Worm (Caenorhabditis elegans) whole organism, young adult: ENCODE measurements around the gene F59A6.3.

ENCODE experiments used
- B0261.1 ChIP-seq: sonication (generic microtip); optimal IDR thresholded peaks from 2 replicates; lab custom pipeline; 2016; ENCODE audit warnings: mild to moderate bottlenecking, missing genetic modification characterization, moderate library complexity, missing compliant biosample characterization
- F33H1.4 ChIP-seq: fragments of 200-800 bp; sonication (Bioruptor generic); IDR thresholded peaks from 2 replicates; pipeline ENCODE4 v1.3.6; 2022; ENCODE audit warnings: missing genetic modification reagents, missing genetic modification characterization, missing compliant biosample characterization
- T26A5.8 ChIP-seq: sonication (generic microtip); optimal IDR thresholded peaks from 2 replicates; lab custom pipeline; 2016; ENCODE audit warnings: missing genetic modification characterization, missing compliant biosample characterization
- Y53G8AR.9 ChIP-seq: fragments of 200-800 bp; sonication (Bioruptor generic); conservative IDR thresholded peaks from 2 replicates; pipeline ENCODE4 v1.3.6; 2022; ENCODE audit warnings: missing genetic modification reagents, missing genetic modification characterization, missing compliant biosample characterization
- Y56A3A.18 ChIP-seq: fragments of 200-800 bp; sonication (Bioruptor generic); IDR thresholded peaks from 2 replicates; pipeline ENCODE4 v1.3.6; 2022; ENCODE audit warnings: missing genetic modification reagents, missing genetic modification characterization, missing compliant biosample characterization
- ZK185.1 ChIP-seq: sonication (generic microtip); optimal IDR thresholded peaks from 2 replicates; lab custom pipeline; 2016; ENCODE audit warnings: mild to moderate bottlenecking, missing genetic modification characterization, missing compliant biosample characterization; ENCODE audit not compliant: poor library complexity, severe bottlenecking
- ama-1 ChIP-seq, 3 experiments: fragments of 150-350 bp in 1 of 3; sonication (generic microtip) in 2 of 3; optimal IDR thresholded peaks; 2 replicates each; lab custom pipeline; 2014 to 2018; ENCODE audit warnings: missing biosample characterization in 2 of 3, missing genetic modification characterization in 2 of 3, missing genetic modification reagents in 2 of 3
- attf-3 ChIP-seq: fragments of 200-800 bp; sonication (Bioruptor generic); conservative IDR thresholded peaks from 2 replicates; pipeline ENCODE4 v1.3.6; 2022; ENCODE audit warnings: missing genetic modification reagents, missing genetic modification characterization, missing compliant biosample characterization
- bed-1 ChIP-seq: fragments of 200-800 bp; sonication (Bioruptor generic); IDR thresholded peaks from 2 replicates; pipeline ENCODE4 v1.3.6; 2022; ENCODE audit warnings: missing genetic modification reagents, missing genetic modification characterization, missing compliant biosample characterization
- bed-2 ChIP-seq: fragments of 200-800 bp; sonication (Bioruptor generic); IDR thresholded peaks from 2 replicates; pipeline ENCODE4 v1.3.6; 2022; ENCODE audit warnings: missing genetic modification reagents, missing genetic modification characterization, missing compliant biosample characterization
- ceh-91 ChIP-seq: fragments of 200-800 bp; sonication (Bioruptor generic); IDR thresholded peaks from 2 replicates; pipeline ENCODE4 v1.3.6; 2022; ENCODE audit warnings: missing genetic modification reagents, missing genetic modification characterization, missing compliant biosample characterization
- die-1 ChIP-seq: sonication (generic microtip); optimal IDR thresholded peaks from 2 replicates; lab custom pipeline; 2016; ENCODE audit warnings: missing genotype, mild to moderate bottlenecking, missing genetic modification characterization, missing compliant biosample characterization
- dpl-1 ChIP-seq: fragments of 150-350 bp; optimal IDR thresholded peaks from 2 replicates; lab custom pipeline; 2014; ENCODE audit warnings: missing biosample characterization, missing genetic modification reagents, missing genetic modification characterization
- egl-18 ChIP-seq: fragments of 200-800 bp; sonication (Bioruptor generic); IDR thresholded peaks from 2 replicates; pipeline ENCODE4 v1.3.6; 2022; ENCODE audit warnings: missing genetic modification reagents, missing genetic modification characterization, missing compliant biosample characterization
- ets-4 ChIP-seq: fragments of 200-800 bp; sonication (Bioruptor generic); optimal IDR thresholded peaks from 2 replicates; lab custom pipeline; 2018; ENCODE audit warnings: mild to moderate bottlenecking, missing genetic modification characterization, missing compliant biosample characterization
- gei-17 ChIP-seq: fragments of 200-800 bp; sonication (Bioruptor generic); optimal IDR thresholded peaks from 2 replicates; lab custom pipeline; 2018; ENCODE audit warnings: mild to moderate bottlenecking, missing genetic modification characterization, missing compliant biosample characterization
- hmg-1.2 ChIP-seq: fragments of 200-800 bp; sonication (Bioruptor generic); IDR thresholded peaks from 2 replicates; pipeline ENCODE4 v1.3.6; 2022; ENCODE audit warnings: missing genetic modification reagents, missing genetic modification characterization, missing compliant biosample characterization
- hmg-20 ChIP-seq: fragments of 200-800 bp; sonication (Bioruptor generic); IDR thresholded peaks from 2 replicates; pipeline ENCODE4 v1.3.6; 2022; ENCODE audit warnings: missing genetic modification reagents, missing genetic modification characterization, missing compliant biosample characterization
- hsf-1 ChIP-seq: fragments of 200-800 bp; sonication (Bioruptor generic); IDR thresholded peaks from 2 replicates; pipeline ENCODE4 v1.3.6; 2022; ENCODE audit warnings: missing genetic modification reagents, missing genetic modification characterization, missing compliant biosample characterization
- lin-35 ChIP-seq, 3 experiments: fragments of 150-350 bp in 2 of 3; sonication (generic microtip) in 1 of 3; optimal IDR thresholded peaks; 2 replicates each; lab custom pipeline; 2014 to 2018; ENCODE audit warnings: missing biosample characterization in 3 of 3, missing genetic modification characterization in 3 of 3, missing genetic modification reagents in 3 of 3
- lin-54 ChIP-seq: fragments of 200-800 bp; sonication (Bioruptor generic); optimal IDR thresholded peaks from 2 replicates; lab custom pipeline; 2018; ENCODE audit warnings: mild to moderate bottlenecking, missing genetic modification characterization, missing compliant biosample characterization
- madf-10 ChIP-seq: sonication (generic microtip); optimal IDR thresholded peaks from 2 replicates; lab custom pipeline; 2016; ENCODE audit warnings: mild to moderate bottlenecking, missing genetic modification characterization, missing compliant biosample characterization
- madf-6 ChIP-seq: fragments of 200-800 bp; sonication (Bioruptor generic); IDR thresholded peaks from 2 replicates; pipeline ENCODE4 v1.3.6; 2022; ENCODE audit warnings: missing genetic modification reagents, missing genetic modification characterization, missing compliant biosample characterization
- mcd-1 ChIP-seq: fragments of 200-800 bp; sonication (Bioruptor generic); IDR thresholded peaks from 2 replicates; pipeline ENCODE4 v1.3.6; 2022; ENCODE audit warnings: missing genetic modification reagents, missing genetic modification characterization, missing compliant biosample characterization
- nhr-80 ChIP-seq: sonication (generic microtip); optimal IDR thresholded peaks from 2 replicates; lab custom pipeline; 2016; ENCODE audit warnings: missing genetic modification characterization, missing compliant biosample characterization
- rpc-1 ChIP-seq, 2 experiments: fragments of 150-350 bp in 1 of 2; sonication (generic microtip) in 1 of 2; optimal IDR thresholded peaks; 2 replicates each; lab custom pipeline; 2014 to 2018; ENCODE audit warnings: missing biosample characterization in 1 of 2, missing genetic modification characterization in 1 of 2, missing genetic modification reagents in 1 of 2, missing genotype in 1 of 2
- snpc-1.1 ChIP-seq: sonication (generic microtip); optimal IDR thresholded peaks from 2 replicates; lab custom pipeline; 2017; ENCODE audit warnings: missing genetic modification characterization, mild to moderate bottlenecking, missing compliant biosample characterization, antibody characterized with exemption, moderate library complexity, missing genotype, missing genetic modification reagents; ENCODE audit not compliant: insufficient read depth
- snpc-1.3 ChIP-seq: sonication (generic microtip); optimal IDR thresholded peaks from 2 replicates; lab custom pipeline; 2017; ENCODE audit warnings: missing genetic modification characterization, mild to moderate bottlenecking, missing compliant biosample characterization, antibody characterized with exemption, moderate library complexity, missing genotype, missing genetic modification reagents; ENCODE audit not compliant: insufficient read depth
- snpc-3.4 ChIP-seq: sonication (generic microtip); optimal IDR thresholded peaks from 2 replicates; lab custom pipeline; 2017; ENCODE audit warnings: missing genetic modification characterization, mild to moderate bottlenecking, missing compliant biosample characterization, antibody characterized with exemption, moderate library complexity, missing genotype, missing genetic modification reagents
- sptf-2 ChIP-seq: fragments of 200-800 bp; sonication (Bioruptor generic); optimal IDR thresholded peaks from 2 replicates; lab custom pipeline; 2018; ENCODE audit warnings: mild to moderate bottlenecking, missing genetic modification characterization, missing compliant biosample characterization
- tbx-9 ChIP-seq: sonication (generic microtip); optimal IDR thresholded peaks from 2 replicates; lab custom pipeline; 2016; ENCODE audit warnings: borderline replicate concordance, missing genetic modification characterization, inconsistent platforms, missing compliant biosample characterization
- unc-130 ChIP-seq: sonication (generic microtip); optimal IDR thresholded peaks from 2 replicates; lab custom pipeline; 2016; ENCODE audit warnings: missing genetic modification reagents, missing genetic modification characterization, missing compliant biosample characterization
- zim-3 ChIP-seq: sonication (generic microtip); optimal IDR thresholded peaks from 2 replicates; lab custom pipeline; 2017; ENCODE audit warnings: mild to moderate bottlenecking, missing genetic modification characterization, moderate library complexity, missing compliant biosample characterization
- ztf-25 ChIP-seq: fragments of 200-800 bp; sonication (Bioruptor generic); IDR thresholded peaks from 2 replicates; pipeline ENCODE4 v1.3.6; 2022; ENCODE audit warnings: missing genetic modification reagents, missing genetic modification characterization, missing compliant biosample characterization
- ztf-26 ChIP-seq: sonication (generic microtip); optimal IDR thresholded peaks from 2 replicates; lab custom pipeline; 2017; ENCODE audit warnings: missing genetic modification characterization, missing compliant biosample characterization

Gene F59A6.3

DNA sequence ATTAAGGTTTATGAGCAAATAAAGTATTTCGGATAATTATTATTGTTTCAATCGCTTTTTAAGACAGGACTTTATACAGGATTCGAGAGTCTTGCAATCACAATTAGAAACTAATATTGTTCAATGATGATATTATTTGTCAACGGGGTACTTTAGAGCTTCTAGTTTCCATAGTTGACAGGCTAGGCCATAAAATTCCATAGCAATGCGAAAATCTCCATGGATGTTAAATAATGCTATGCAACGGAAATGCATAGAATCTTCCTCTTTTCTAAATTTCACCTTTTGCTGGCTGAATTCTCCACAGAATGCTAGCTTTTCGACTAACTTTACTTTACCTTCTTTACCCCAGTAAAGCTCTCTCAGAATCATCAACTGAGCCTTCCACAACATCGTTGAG lies at the start of gene F59A6.3:
Gene F59A6.3, plus strand, starts transcription at position 301 of the 400 bp plus-strand sequence.
- no peak for TF ChIP-seq snpc-1.1 (tag; lab: Kevin White, UChicago)
- no peak for TF ChIP-seq ztf-25 (GFP tag; lab: Robert Waterston, UW)
- no peak for TF ChIP-seq sptf-2 (GFP tag; lab: Kevin White, UChicago)
- TF ChIP-seq snpc-3.4 (tag; lab: Kevin White, UChicago), result no peak
- TF ChIP-seq F33H1.4 (GFP tag; lab: Robert Waterston, UW), result no peak
- TF ChIP-seq gei-17 (GFP tag; lab: Kevin White, UChicago), result no peak
- TF ChIP-seq madf-10 (tag; lab: Kevin White, UChicago), result no peak
- no peak for TF ChIP-seq ztf-26 (tag; lab: Kevin White, UChicago)
- TF ChIP-seq die-1 (tag; lab: Kevin White, UChicago), result no peak
- TF ChIP-seq ceh-91 (GFP tag; lab: Robert Waterston, UW), result no peak
- TF ChIP-seq ets-4 (GFP tag; lab: Kevin White, UChicago), result no peak

DNA sequence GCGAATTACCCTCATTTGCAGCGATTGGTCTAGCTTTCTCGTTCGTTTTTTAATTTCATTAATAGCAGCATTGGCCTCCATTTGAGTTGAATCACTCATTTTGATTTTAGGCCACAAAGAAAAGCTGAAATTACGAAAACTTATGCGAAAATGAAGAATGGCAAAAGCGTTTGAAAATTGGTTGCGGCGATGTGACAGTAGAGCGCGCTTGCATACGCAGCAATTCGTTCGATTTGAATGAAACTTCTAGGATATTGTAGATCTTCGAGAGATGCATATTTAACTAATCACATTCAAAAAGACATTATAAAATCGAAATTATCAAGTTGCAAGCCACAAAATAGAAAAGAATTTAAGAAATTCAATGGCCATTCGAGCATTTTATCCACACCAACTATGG lies 48.4 kb upstream of the F59A6.3 start, which contains the start of gene ulp-2:
Gene ulp-2, minus strand, starts transcription at position 158 of the 400 bp plus-strand sequence.
- no peak for TF ChIP-seq gei-17 (GFP tag; lab: Kevin White, UChicago)
- peak; percentile 15; the same call in 1 of the 2 replicates for TF ChIP-seq hmg-1.2
- TF ChIP-seq egl-18 (GFP tag; lab: Robert Waterston, UW), result no peak

DNA sequence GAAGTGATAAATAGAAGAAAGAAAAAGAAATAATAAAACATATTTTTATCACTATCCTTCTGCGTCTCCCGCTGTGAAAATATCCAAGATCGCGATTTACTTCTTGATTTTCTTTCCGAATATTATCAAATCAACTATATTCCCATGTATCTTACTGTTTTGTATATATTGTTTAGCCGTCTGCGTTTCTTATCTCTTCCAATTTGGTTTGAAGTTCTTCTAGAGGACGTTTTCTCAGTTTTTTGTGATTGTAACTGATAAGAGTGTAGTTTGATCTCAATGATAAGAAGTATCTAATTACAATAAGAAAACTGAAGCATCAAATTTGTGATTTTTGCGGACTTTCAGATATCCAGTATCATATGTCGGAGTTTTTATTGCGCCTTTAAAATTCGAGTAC lies 47.4 kb upstream of the F59A6.3 start:
- TF ChIP-seq Y53G8AR.9 (GFP tag; lab: Robert Waterston, UW), result no peak
- no peak for TF ChIP-seq bed-1 (GFP tag; lab: Robert Waterston, UW)
- TF ChIP-seq madf-6 (GFP tag; lab: Robert Waterston, UW), result no peak
- TF ChIP-seq nhr-80 (tag; lab: Kevin White, UChicago), result peak; percentile 45
- TF ChIP-seq snpc-1.3 (tag; lab: Kevin White, UChicago), result no peak
- no peak for TF ChIP-seq ZK185.1 (tag; lab: Kevin White, UChicago)

DNA sequence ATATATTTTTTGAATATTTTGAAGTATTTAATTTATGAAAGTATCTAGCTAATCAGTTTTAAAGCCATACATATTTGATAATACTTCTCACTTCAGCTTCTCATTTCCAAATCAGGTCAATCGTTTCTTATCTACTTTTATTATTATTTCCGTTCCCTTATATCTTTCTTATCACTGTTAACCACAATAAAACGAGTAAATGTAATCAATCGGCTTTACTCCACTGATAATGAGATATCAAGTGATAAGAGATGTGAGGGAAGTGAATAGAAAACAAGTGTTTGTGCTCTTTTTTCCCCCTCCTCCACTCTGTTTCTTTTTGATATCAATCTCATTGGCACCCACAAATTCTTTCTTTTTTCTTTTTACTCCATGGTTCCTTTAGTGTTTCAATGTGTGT lies 41.6 kb upstream of the F59A6.3 start:
- no peak for TF ChIP-seq ztf-25 (GFP tag; lab: Robert Waterston, UW)
- TF ChIP-seq hsf-1 (GFP tag; lab: Robert Waterston, UW), result no peak
- TF ChIP-seq madf-10 (tag; lab: Kevin White, UChicago), result no peak
- no peak for TF ChIP-seq ama-1 (optimal IDR thresholded peaks at IDR 0.05; lab: Kevin White, UChicago)
- no peak for TF ChIP-seq ama-1 (GFP tag; optimal IDR thresholded peaks at IDR 0.05; lab: Kevin White, UChicago)
- no peak for TF ChIP-seq rpc-1 (optimal IDR thresholded peaks at IDR 0.05; lab: Kevin White, UChicago)
- TF ChIP-seq rpc-1 (tag; optimal IDR thresholded peaks at IDR 0.05; lab: Kevin White, UChicago), result no peak
- no peak for TF ChIP-seq lin-35 (GFP tag; optimal IDR thresholded peaks at IDR 0.05; lab: Kevin White, UChicago)
- TF ChIP-seq B0261.1 (tag; lab: Kevin White, UChicago), result no peak
- no peak for TF ChIP-seq unc-130 (GFP tag; lab: Kevin White, UChicago)
- TF ChIP-seq lin-54 (GFP tag; lab: Kevin White, UChicago), result no peak
- TF ChIP-seq bed-2 (GFP tag; lab: Robert Waterston, UW), result no peak
- TF ChIP-seq T26A5.8 (tag; lab: Kevin White, UChicago), result no peak
- TF ChIP-seq mcd-1 (GFP tag; lab: Robert Waterston, UW), result no peak
- TF ChIP-seq Y56A3A.18 (GFP tag; lab: Robert Waterston, UW), result no peak
- no peak for TF ChIP-seq tbx-9
- TF ChIP-seq dpl-1, result no peak
- no peak for TF ChIP-seq zim-3 (tag; lab: Kevin White, UChicago)
- TF ChIP-seq hmg-20 (GFP tag; lab: Robert Waterston, UW), result no peak
- TF ChIP-seq attf-3, result no peak
